Fruit fly (Drosophila melanogaster) whole organism, embryonic: ENCODE measurements around the gene Ide.

Experiments used
- Aef1 ChIP-seq: fragments of 200-800 bp; sonication (Bioruptor generic); IDR thresholded peaks from 3 replicates; pipeline ENCODE4 v1.3.6; 2022; ENCODE audit warnings: missing biosample characterization, missing genetic modification characterization
- Bdp1 ChIP-seq: fragments of 200-800 bp; sonication (Bioruptor generic); optimal IDR thresholded peaks from 3 replicates; lab custom pipeline; 2016; ENCODE audit warnings: missing biosample characterization, missing genetic modification characterization
- CG11398 ChIP-seq: fragments of 200-800 bp; sonication (Bioruptor generic); optimal IDR thresholded peaks from 2 replicates; lab custom pipeline; 2016; ENCODE audit warnings: missing biosample characterization, missing genetic modification characterization
- CG11456 ChIP-seq: fragments of 200-800 bp; sonication (Bioruptor generic); IDR thresholded peaks from 3 replicates; pipeline ENCODE4 v1.3.6; 2022; ENCODE audit warnings: missing biosample characterization, missing genetic modification characterization
- CG11723 ChIP-seq: fragments of 200-800 bp; sonication (Bioruptor generic); optimal IDR thresholded peaks from 2 replicates; lab custom pipeline; 2017; ENCODE audit warnings: missing biosample characterization, mild to moderate bottlenecking, missing genetic modification characterization
- CG12219 ChIP-seq: fragments of 200-800 bp; sonication (Bioruptor generic); optimal IDR thresholded peaks from 3 replicates; lab custom pipeline; 2018; ENCODE audit warnings: missing biosample characterization, mild to moderate bottlenecking, missing genetic modification characterization
- CG12391 ChIP-seq: fragments of 200-800 bp; sonication (Bioruptor generic); optimal IDR thresholded peaks from 3 replicates; lab custom pipeline; 2018; ENCODE audit warnings: missing biosample characterization, mild to moderate bottlenecking, missing genetic modification characterization, moderate library complexity
- CG16815 ChIP-seq: fragments of 200-800 bp; sonication (Bioruptor generic); optimal IDR thresholded peaks from 3 replicates; lab custom pipeline; 2017; ENCODE audit warnings: missing biosample characterization, mild to moderate bottlenecking, missing genetic modification characterization
- CG17359 ChIP-seq: fragments of 200-800 bp; sonication (Bioruptor generic); optimal IDR thresholded peaks from 3 replicates; lab custom pipeline; 2018; ENCODE audit warnings: missing biosample characterization, mild to moderate bottlenecking, missing genetic modification characterization, moderate library complexity
- CG17829 ChIP-seq: fragments of 200-800 bp; optimal IDR thresholded peaks from 2 replicates; lab custom pipeline; 2019; ENCODE audit warnings: missing biosample characterization, mild to moderate bottlenecking, missing genetic modification characterization, moderate library complexity
- CG18262 ChIP-seq: fragments of 200-800 bp; optimal IDR thresholded peaks from 3 replicates; lab custom pipeline; 2019; ENCODE audit warnings: missing biosample characterization, mild to moderate bottlenecking, missing genetic modification characterization, moderate library complexity
- CG18599 ChIP-seq: fragments of 200-800 bp; sonication (Bioruptor generic); optimal IDR thresholded peaks from 3 replicates; lab custom pipeline; 2017; ENCODE audit warnings: missing biosample characterization, missing genetic modification characterization, mild to moderate bottlenecking, moderate library complexity, missing genetic modification reagents
- CG18619 ChIP-seq: fragments of 200-800 bp; sonication (Bioruptor generic); optimal IDR thresholded peaks from 3 replicates; lab custom pipeline; 2017; ENCODE audit warnings: missing biosample characterization, mild to moderate bottlenecking, missing genetic modification characterization
- CG2120 ChIP-seq: fragments of 200-800 bp; sonication (Bioruptor generic); optimal IDR thresholded peaks from 3 replicates; lab custom pipeline; 2016; ENCODE audit warnings: missing biosample characterization, missing genetic modification characterization
- CG2889 ChIP-seq: fragments of 200-800 bp; sonication (Bioruptor generic); IDR thresholded peaks from 3 replicates; pipeline ENCODE4 v1.3.6; 2022; ENCODE audit warnings: missing biosample characterization, missing genetic modification characterization
- CG30431 ChIP-seq: fragments of 200-800 bp; sonication (Bioruptor generic); optimal IDR thresholded peaks from 2 replicates; lab custom pipeline; 2017; ENCODE audit warnings: missing biosample characterization, missing genetic modification characterization
- CG3163 ChIP-seq: fragments of 200-800 bp; sonication (Bioruptor generic); optimal IDR thresholded peaks from 3 replicates; lab custom pipeline; 2016; ENCODE audit warnings: missing biosample characterization, missing genetic modification characterization
- CG34422 ChIP-seq: fragments of 200-800 bp; sonication (Bioruptor generic); IDR thresholded peaks from 3 replicates; pipeline ENCODE4 v1.3.6; 2022; ENCODE audit warnings: missing biosample characterization, missing genetic modification characterization
- CG3838 ChIP-seq: fragments of 200-800 bp; sonication (Bioruptor generic); optimal IDR thresholded peaks from 3 replicates; lab custom pipeline; 2016; ENCODE audit warnings: missing biosample characterization, missing genetic modification characterization
- CG4404 ChIP-seq: fragments of 200-800 bp; sonication (Bioruptor generic); IDR thresholded peaks from 2 replicates; pipeline ENCODE4 v1.3.6; 2022; ENCODE audit warnings: missing biosample characterization, missing genetic modification characterization
- CG6765 ChIP-seq: fragments of 200-800 bp; sonication (Bioruptor generic); optimal IDR thresholded peaks from 3 replicates; lab custom pipeline; 2017; ENCODE audit warnings: missing biosample characterization, mild to moderate bottlenecking, missing genetic modification characterization
- CG8765 ChIP-seq: fragments of 200-800 bp; sonication (Bioruptor generic); IDR thresholded peaks from 2 replicates; pipeline ENCODE4 v1.3.6; 2022; ENCODE audit warnings: missing biosample characterization, missing genetic modification characterization
- CG9437 ChIP-seq: fragments of 200-800 bp; sonication (Bioruptor generic); optimal IDR thresholded peaks from 2 replicates; lab custom pipeline; 2018; ENCODE audit warnings: missing biosample characterization, mild to moderate bottlenecking, missing genetic modification characterization
- CG9609 ChIP-seq: fragments of 200-800 bp; sonication (Bioruptor generic); optimal IDR thresholded peaks from 3 replicates; lab custom pipeline; 2016; ENCODE audit warnings: missing biosample characterization, missing genetic modification characterization
- CTCF ChIP-seq: fragments of 200-800 bp; sonication (Bioruptor generic); optimal IDR thresholded peaks from 2 replicates; lab custom pipeline; 2017; ENCODE audit warnings: missing biosample characterization, mild to moderate bottlenecking, missing genetic modification characterization, moderate library complexity
- Camta ChIP-seq: fragments of 200-800 bp; sonication (Bioruptor generic); optimal IDR thresholded peaks from 2 replicates; lab custom pipeline; 2016; ENCODE audit warnings: missing biosample characterization, missing genetic modification characterization
- Drgx ChIP-seq: fragments of 200-800 bp; sonication (Bioruptor generic); IDR thresholded peaks from 2 replicates; pipeline ENCODE4 v1.3.6; 2022; ENCODE audit warnings: missing biosample characterization, missing genetic modification characterization
- Gug ChIP-seq: fragments of 200-800 bp; sonication (Bioruptor generic); IDR thresholded peaks from 4 replicates; pipeline ENCODE4 v1.3.6; 2022; ENCODE audit warnings: missing biosample characterization, missing genetic modification characterization
- HLH4C ChIP-seq: fragments of 200-800 bp; sonication (Bioruptor generic); IDR thresholded peaks from 3 replicates; pipeline ENCODE4 v1.3.6; 2022; ENCODE audit warnings: missing biosample characterization, missing genetic modification characterization; ENCODE audit not compliant: partially characterized antibody
- Meics ChIP-seq: fragments of 200-800 bp; sonication (Bioruptor generic); optimal IDR thresholded peaks from 2 replicates; lab custom pipeline; 2017; ENCODE audit warnings: missing biosample characterization, mild to moderate bottlenecking, missing genetic modification characterization
- Scr ChIP-seq: fragments of 200-800 bp; sonication (Bioruptor generic); IDR thresholded peaks from 2 replicates; pipeline ENCODE4 v1.3.6; 2022; ENCODE audit warnings: missing biosample characterization, missing genetic modification characterization; ENCODE audit not compliant: partially characterized antibody
- Sox100B ChIP-seq: fragments of 200-800 bp; sonication (Bioruptor generic); optimal IDR thresholded peaks from 3 replicates; lab custom pipeline; 2018; ENCODE audit warnings: missing biosample characterization, mild to moderate bottlenecking, missing genetic modification characterization
- Xbp1 ChIP-seq: fragments of 200-800 bp; sonication (Bioruptor generic); optimal IDR thresholded peaks from 3 replicates; lab custom pipeline; 2016; ENCODE audit warnings: missing biosample characterization, mild to moderate bottlenecking, missing genetic modification characterization
- al ChIP-seq: fragments of 200-800 bp; sonication (Bioruptor generic); IDR thresholded peaks from 2 replicates; pipeline ENCODE4 v1.3.6; 2022; ENCODE audit warnings: missing biosample characterization, missing genetic modification characterization
- ase ChIP-seq: fragments of 200-800 bp; sonication (Bioruptor generic); IDR thresholded peaks from 3 replicates; pipeline ENCODE4 v1.3.6; 2022; ENCODE audit warnings: missing biosample characterization, missing genetic modification characterization
- ato ChIP-seq: fragments of 200-800 bp; sonication (Bioruptor generic); IDR thresholded peaks from 2 replicates; pipeline ENCODE4 v1.3.6; 2022; ENCODE audit warnings: missing biosample characterization, missing genetic modification characterization; ENCODE audit not compliant: partially characterized antibody
- bigmax ChIP-seq: fragments of 200-800 bp; sonication (Bioruptor generic); optimal IDR thresholded peaks from 2 replicates; lab custom pipeline; 2018; ENCODE audit warnings: missing biosample characterization, mild to moderate bottlenecking, missing genetic modification characterization
- caup ChIP-seq: fragments of 200-800 bp; sonication (Bioruptor generic); optimal IDR thresholded peaks from 3 replicates; lab custom pipeline; 2017; ENCODE audit warnings: missing biosample characterization, mild to moderate bottlenecking, missing genetic modification characterization, moderate library complexity; ENCODE audit not compliant: severe bottlenecking
- eyg ChIP-seq: fragments of 200-800 bp; sonication (Bioruptor generic); optimal IDR thresholded peaks from 3 replicates; lab custom pipeline; 2016; ENCODE audit warnings: missing biosample characterization, missing genetic modification characterization
- h ChIP-seq: fragments of >200 bp; optimal IDR thresholded peaks from 2 replicates; lab custom pipeline; 2017
- jing ChIP-seq: fragments of 200-800 bp; sonication (Bioruptor generic); optimal IDR thresholded peaks from 2 replicates; lab custom pipeline; 2018; ENCODE audit warnings: missing biosample characterization, mild to moderate bottlenecking, missing genetic modification characterization
- lbe ChIP-seq: fragments of 200-800 bp; sonication (Bioruptor generic); optimal IDR thresholded peaks from 2 replicates; lab custom pipeline; 2016; ENCODE audit warnings: missing biosample characterization, mild to moderate bottlenecking, missing genetic modification characterization
- lmd ChIP-seq: fragments of 200-800 bp; sonication (Bioruptor generic); IDR thresholded peaks from 2 replicates; pipeline ENCODE4 v1.3.6; 2022; ENCODE audit warnings: missing biosample characterization, missing genetic modification characterization
- lola ChIP-seq, 3 experiments: fragments of >200 bp in 2 of 3; fragments of 200-800 bp in 1 of 3; sonication (Bioruptor generic) in 1 of 3; optimal IDR thresholded peaks; 2 replicates each; lab custom pipeline; 2017 to 2019; ENCODE audit warnings: missing biosample characterization in 3 of 3, missing genetic modification characterization in 3 of 3, mild to moderate bottlenecking in 1 of 3, moderate library complexity in 1 of 3
- peb ChIP-seq: fragments of 200-800 bp; sonication (Bioruptor generic); IDR thresholded peaks from 2 replicates; pipeline ENCODE4 v1.3.6; 2022; ENCODE audit warnings: missing biosample characterization, missing genetic modification characterization
- pho ChIP-seq: fragments of 200-800 bp; sonication (Bioruptor generic); optimal IDR thresholded peaks from 2 replicates; lab custom pipeline; 2016; ENCODE audit warnings: missing biosample characterization, missing genetic modification characterization
- pnt ChIP-seq: fragments of 200-800 bp; sonication (Bioruptor generic); optimal IDR thresholded peaks from 3 replicates; lab custom pipeline; 2016; ENCODE audit warnings: missing biosample characterization, missing genetic modification characterization
- tgo ChIP-seq: fragments of 200-800 bp; sonication (Bioruptor generic); IDR thresholded peaks from 3 replicates; pipeline ENCODE4 v1.3.6; 2022; ENCODE audit warnings: missing biosample characterization, missing genetic modification characterization
- toy ChIP-seq: fragments of 200-800 bp; sonication (Bioruptor generic); IDR thresholded peaks from 2 replicates; pipeline ENCODE4 v1.3.6; 2022; ENCODE audit warnings: missing biosample characterization, missing genetic modification characterization
- trem ChIP-seq: fragments of 200-800 bp; optimal IDR thresholded peaks from 3 replicates; lab custom pipeline; 2019; ENCODE audit warnings: missing biosample characterization, mild to moderate bottlenecking, missing genetic modification characterization, moderate library complexity
- ttk ChIP-seq: fragments of 200-800 bp; sonication (Bioruptor generic); IDR thresholded peaks from 2 replicates; pipeline ENCODE4 v2.1.2; 2022; ENCODE audit warnings: missing biosample characterization, missing genetic modification characterization
- yki ChIP-seq: fragments of >200 bp; optimal IDR thresholded peaks from 3 replicates; lab custom pipeline; 2018

Gene Ide

DNA sequence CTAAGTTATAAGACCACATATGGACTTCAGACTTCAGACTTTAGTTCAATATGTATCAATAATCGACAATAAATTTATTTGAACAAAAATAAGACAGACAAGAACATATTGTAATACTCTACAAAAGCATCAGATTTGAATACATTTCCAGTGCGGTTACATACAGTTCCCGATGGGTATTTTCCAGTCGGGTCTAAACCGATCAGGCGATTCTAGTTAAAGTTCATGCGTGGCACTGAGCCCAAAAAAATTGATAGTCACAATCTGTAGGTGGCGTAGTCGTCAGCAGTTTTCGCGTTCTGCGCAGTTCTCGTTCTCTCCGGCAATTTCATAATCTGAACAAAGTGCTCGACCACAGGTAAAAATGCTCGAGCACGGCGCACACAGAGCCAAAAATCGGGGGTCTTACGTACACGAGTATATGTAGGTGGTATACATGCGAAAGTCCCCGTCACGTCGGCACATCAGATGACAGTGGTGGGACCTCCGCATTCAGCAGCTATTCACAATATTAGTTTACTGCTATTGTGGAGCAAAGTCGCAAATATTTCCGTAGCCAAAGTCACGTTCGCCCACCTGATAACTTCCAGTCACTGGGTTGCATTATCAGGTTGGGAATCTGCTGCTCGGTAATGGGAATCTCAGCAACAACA is 19.7 kb upstream of the Ide start (continued):
- TF ChIP-seq bigmax (GFP tag; lab: Kevin White, UChicago) (no peak), CG3163 (GFP tag; lab: Kevin White, UChicago) (peak; percentile 17), CG9437 (GFP tag; lab: Kevin White, UChicago) (no peak), peb (GFP tag; lab: Robert Waterston, UW) (no peak), lmd (GFP tag; lab: Robert Waterston, UW) (no peak; the same call in 1 of the 2 replicates), CG18262 (peak; percentile 22), HLH4C (no peak), CG6765 (GFP tag; lab: Kevin White, UChicago) (peak; percentile 34), jing (GFP tag; lab: Kevin White, UChicago) (no peak), ase (GFP tag; lab: Robert Waterston, UW) (no peak), h (lab: Kevin White, UChicago) (no peak), CG4404 (no peak), Drgx (GFP tag; lab: Robert Waterston, UW) (0 out of 2 replicates have a peak, but pooled peaks have one; percentile 38), yki (no peak), Camta (GFP tag; lab: Kevin White, UChicago) (no peak), CG11723 (GFP tag; lab: Kevin White, UChicago) (no peak), CG17359 (no peak), CG30431 (GFP tag; lab: Kevin White, UChicago) (no peak), CTCF (GFP tag; lab: Kevin White, UChicago) (peak; percentile 63)

DNA sequence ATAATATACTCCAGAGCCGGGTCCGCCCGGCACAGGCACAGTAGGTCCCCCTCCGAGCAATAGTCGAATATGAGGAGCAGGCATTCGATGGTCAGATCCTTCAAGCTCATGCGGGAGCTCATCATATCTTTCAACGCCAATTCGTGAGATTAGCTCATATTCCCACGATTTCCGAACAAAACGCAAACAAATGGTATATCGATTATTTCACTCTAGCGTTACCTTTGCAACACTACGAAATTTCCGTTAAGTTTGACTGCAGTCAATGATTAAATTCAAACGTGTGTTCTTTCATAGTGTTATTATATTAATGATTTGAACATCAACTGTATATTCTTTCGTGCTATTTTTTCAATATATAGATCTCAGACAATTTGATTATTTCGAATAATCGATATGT is 17.7 kb upstream of the Ide start, which contains the start of gene CG33969:
CG33969 (minus strand) TSS at position 197 of the 400 bp plus-strand sequence.
- no peak for TF ChIP-seq CG12219 (GFP tag; lab: Kevin White, UChicago)
- TF ChIP-seq CG3163 (GFP tag; lab: Kevin White, UChicago) = no peak
- no peak for TF ChIP-seq CG16815
- TF ChIP-seq Gug (GFP tag; lab: Robert Waterston, UW) = no peak
- TF ChIP-seq Sox100B (GFP tag; lab: Kevin White, UChicago) = no peak
- TF ChIP-seq Scr = peak; percentile 55; the same call in 1 of the 2 replicates
- no peak for TF ChIP-seq Xbp1 (GFP tag; lab: Kevin White, UChicago)
- TF ChIP-seq CG18599 (GFP tag; lab: Kevin White, UChicago) = no peak
- no peak for TF ChIP-seq Aef1
- no peak for TF ChIP-seq Meics (GFP tag; lab: Kevin White, UChicago)
- 0 out of 2 replicates have a peak, but pooled peaks have one; percentile 26 for TF ChIP-seq ato (GFP tag; lab: Robert Waterston, UW)
- TF ChIP-seq lbe (GFP tag; lab: Kevin White, UChicago) = peak; percentile 21
- no peak for TF ChIP-seq CG12391
- TF ChIP-seq CG9609 (GFP tag; lab: Kevin White, UChicago) = no peak
- no peak for TF ChIP-seq pnt
- no peak for TF ChIP-seq CG3838 (GFP tag; lab: Kevin White, UChicago)
- no peak for TF ChIP-seq CG18619 (GFP tag; lab: Kevin White, UChicago)
- no peak for TF ChIP-seq ttk (GFP tag; lab: Robert Waterston, UW)
- no peak for TF ChIP-seq al (GFP tag; lab: Robert Waterston, UW)
- no peak for TF ChIP-seq CG34422 (GFP tag; lab: Robert Waterston, UW)
- TF ChIP-seq eyg (GFP tag; lab: Kevin White, UChicago) = no peak
- TF ChIP-seq tgo (GFP tag; lab: Robert Waterston, UW) = no peak
- TF ChIP-seq trem (tag; lab: Kevin White, UChicago) = peak; percentile 33
- peak; percentile 16 for TF ChIP-seq CG2120 (GFP tag; lab: Kevin White, UChicago)
- TF ChIP-seq CG11456 (GFP tag; lab: Robert Waterston, UW) = no peak
- TF ChIP-seq lola (GFP tag; optimal IDR thresholded peaks at IDR 0.05; lab: Kevin White, UChicago) = no peak
- TF ChIP-seq ase (GFP tag; lab: Robert Waterston, UW) = no peak
- no peak for TF ChIP-seq CG11398 (GFP tag; lab: Kevin White, UChicago)
- TF ChIP-seq CG8765 = no peak
- no peak for TF ChIP-seq caup (GFP tag; lab: Kevin White, UChicago)
- no peak for TF ChIP-seq CG17829 (tag; lab: Kevin White, UChicago)
- TF ChIP-seq Bdp1 = no peak
- TF ChIP-seq CG2889 = no peak
- no peak for TF ChIP-seq toy (GFP tag; lab: Robert Waterston, UW)
- TF ChIP-seq pho = no peak
